Worm (Caenorhabditis elegans): ENCODE measurements around the gene F53F4.7.
A peak's percentile ranks its signal among the peaks of the same experiment; 100 is the strongest.

The F53F4.7 gene

ce11 chrV:13571714-13572258 lies 42.0 kb downstream of the F53F4.7 start, which contains the start of gene C50B8.4 (continued):
- TF ChIP-seq egl-43 (GFP tag; IDR thresholded peaks at IDR 0.05) (no peak), php-3 (GFP tag; IDR thresholded peaks at IDR 0.05) (no peak), vab-7 (GFP tag; IDR thresholded peaks at IDR 0.05) (no peak), zip-11 (GFP tag; IDR thresholded peaks at IDR 0.05) (no peak), hif-1 (tag; optimal IDR thresholded peaks at IDR 0.05) (no peak), daf-12 (tag; optimal IDR thresholded peaks at IDR 0.05) (no peak), tag-97 (GFP tag; IDR thresholded peaks at IDR 0.05) (no peak), F44E2.7 (GFP tag; IDR thresholded peaks at IDR 0.05) (no peak), zfp-2 (tag; optimal IDR thresholded peaks at IDR 0.05) (no peak), ctbp-1 (GFP tag; IDR thresholded peaks at IDR 0.05) (no peak), nhr-28 (tag; optimal IDR thresholded peaks at IDR 0.05) (peak; percentile 39), dmd-6 (GFP tag; IDR thresholded peaks at IDR 0.05) (peak; percentile 26; the same call in 1 of the 2 replicates), ceh-32 (tag; optimal IDR thresholded peaks at IDR 0.05; ENCODE audit: poor library complexity) (no peak), mdl-1 (tag; optimal IDR thresholded peaks at IDR 0.05) (no peak), lin-38 (GFP tag; IDR thresholded peaks at IDR 0.05) (no peak), R02D3.7 (tag; optimal IDR thresholded peaks at IDR 0.05) (no peak), set-16 (GFP tag; IDR thresholded peaks at IDR 0.05) (no peak), daf-16 (GFP tag; optimal IDR thresholded peaks at IDR 0.05) (no peak), daf-16 (tag; optimal IDR thresholded peaks at IDR 0.05) (peak; percentile 84), gei-8 (GFP tag; optimal IDR thresholded peaks at IDR 0.05) (no peak), arid-1 (GFP tag; conservative IDR thresholded peaks at IDR 0.05) (no peak), lin-1 (GFP tag; IDR thresholded peaks at IDR 0.05) (no peak), hlh-11 (tag; optimal IDR thresholded peaks at IDR 0.05) (peak; percentile 75), lim-7 (GFP tag; IDR thresholded peaks at IDR 0.05) (no peak), dmd-8 (GFP tag; IDR thresholded peaks at IDR 0.05) (no peak), nhr-111 (GFP tag; optimal IDR thresholded peaks at IDR 0.05) (no peak), mxl-2 (GFP tag; conservative IDR thresholded peaks at IDR 0.05) (no peak), aly-2 (tag; optimal IDR thresholded peaks at IDR 0.05) (no peak), mxl-3 (GFP tag; optimal IDR thresholded peaks at IDR 0.05) (peak; percentile 40)

- no peak for TF ChIP-seq zip-2 (tag; optimal IDR thresholded peaks at IDR 0.05)
- TF ChIP-seq pha-4 (GFP tag; IDR thresholded peaks at IDR 0.05), result no peak
- TF ChIP-seq pha-4 (tag; optimal IDR thresholded peaks at IDR 0.05), result no peak
- no peak for TF ChIP-seq lin-13 (GFP tag; optimal IDR thresholded peaks at IDR 0.05)
- TF ChIP-seq sdz-12 (GFP tag; optimal IDR thresholded peaks at IDR 0.05), result no peak
- TF ChIP-seq ctbp-1 (GFP tag; IDR thresholded peaks at IDR 0.05), result no peak
- TF ChIP-seq ceh-32 (tag; optimal IDR thresholded peaks at IDR 0.05; ENCODE audit: poor library complexity), result no peak
- no peak for TF ChIP-seq mxl-2 (GFP tag; conservative IDR thresholded peaks at IDR 0.05)
- no peak for TF ChIP-seq zfp-2 (tag; optimal IDR thresholded peaks at IDR 0.05)
- peak; percentile 95 for TF ChIP-seq lin-38 (GFP tag; IDR thresholded peaks at IDR 0.05)
- no peak for TF ChIP-seq Y5F2A.4 (GFP tag; optimal IDR thresholded peaks at IDR 0.05)
- no peak for TF ChIP-seq spr-1 (tag; optimal IDR thresholded peaks at IDR 0.05)
- no peak for TF ChIP-seq Y75B8A.6 (GFP tag; IDR thresholded peaks at IDR 0.05)
- no peak for TF ChIP-seq unc-39 (tag; optimal IDR thresholded peaks at IDR 0.05)
- no peak for TF ChIP-seq nhr-102 (tag; optimal IDR thresholded peaks at IDR 0.05)
- no peak for TF ChIP-seq F26F4.8 (GFP tag; conservative IDR thresholded peaks at IDR 0.05)
- no peak for TF ChIP-seq duxl-1 (tag; optimal IDR thresholded peaks at IDR 0.05; ENCODE audit: poor library complexity)
- TF ChIP-seq R02D3.7 (tag; optimal IDR thresholded peaks at IDR 0.05), result no peak
- TF ChIP-seq vab-7 (GFP tag; IDR thresholded peaks at IDR 0.05), result no peak
- no peak for TF ChIP-seq nhr-76 (tag; optimal IDR thresholded peaks at IDR 0.05)
- no peak for TF ChIP-seq fos-1 (tag; optimal IDR thresholded peaks at IDR 0.05)
- TF ChIP-seq dmd-8 (GFP tag; IDR thresholded peaks at IDR 0.05), result no peak
- no peak for TF ChIP-seq set-16 (GFP tag; IDR thresholded peaks at IDR 0.05)
- no peak for TF ChIP-seq dmd-6 (GFP tag; IDR thresholded peaks at IDR 0.05)
- TF ChIP-seq ztf-7 (tag; optimal IDR thresholded peaks at IDR 0.05), result no peak
- TF ChIP-seq nhr-10 (tag; optimal IDR thresholded peaks at IDR 0.05), result no peak
- no peak for TF ChIP-seq jun-1 (tag; optimal IDR thresholded peaks at IDR 0.05)
- TF ChIP-seq dpl-1 (GFP tag; optimal IDR thresholded peaks at IDR 0.05), result peak; percentile 81
- TF ChIP-seq lin-1 (GFP tag; IDR thresholded peaks at IDR 0.05), result no peak
- TF ChIP-seq T26A8.4 (GFP tag; IDR thresholded peaks at IDR 0.05), result no peak
- TF ChIP-seq ztf-11 (tag; optimal IDR thresholded peaks at IDR 0.05), result no peak
- TF ChIP-seq fkh-10 (GFP tag; optimal IDR thresholded peaks at IDR 0.05), result no peak
Observed at ce11 chrV:13568533-13568932, 45.2 kb downstream of the F53F4.7 start, which contains the start of the genes nuaf-1 and bir-2. TSS of gene nuaf-1 (minus strand) at chrV:13568630. TSS of gene bir-2 (plus strand) at chrV:13568850.

Measured in whole organism, L4 larva.